Worm (Caenorhabditis elegans) whole organism, late embryonic: ENCODE measurements around the gene F07G6.2.

Source experiments
- F13H6.1 ChIP-seq: sonication (generic microtip); optimal IDR thresholded peaks from 2 replicates; lab custom pipeline; 2016; ENCODE audit warnings: missing genetic modification characterization, missing compliant biosample characterization
- T23F11.4 ChIP-seq: fragments of 200-800 bp; sonication (Bioruptor generic); optimal IDR thresholded peaks from 2 replicates; lab custom pipeline; 2018; ENCODE audit warnings: mild to moderate bottlenecking, missing genetic modification characterization, missing compliant biosample characterization
- Y22D7AL.16 ChIP-seq: sonication (generic microtip); optimal IDR thresholded peaks from 2 replicates; lab custom pipeline; 2016; ENCODE audit warnings: missing genetic modification characterization, missing compliant biosample characterization
- ahr-1 ChIP-seq: sonication (generic microtip); optimal IDR thresholded peaks from 2 replicates; lab custom pipeline; 2016; ENCODE audit warnings: missing genetic modification characterization, missing compliant biosample characterization
- ama-1 ChIP-seq: fragments of 150-350 bp; optimal IDR thresholded peaks from 2 replicates; lab custom pipeline; 2014
- ceh-14 ChIP-seq: sonication (generic microtip); optimal IDR thresholded peaks from 2 replicates; lab custom pipeline; 2016; ENCODE audit warnings: missing genotype, missing genetic modification characterization, missing compliant biosample characterization
- ceh-18 ChIP-seq: sonication (generic microtip); optimal IDR thresholded peaks from 2 replicates; lab custom pipeline; 2016; ENCODE audit warnings: missing genetic modification characterization, missing compliant biosample characterization
- ceh-24 ChIP-seq: sonication (generic microtip); optimal IDR thresholded peaks from 2 replicates; lab custom pipeline; 2016; ENCODE audit warnings: mild to moderate bottlenecking, missing genetic modification characterization, missing compliant biosample characterization
- ceh-30 ChIP-seq: fragments of 150-350 bp; optimal IDR thresholded peaks from 2 replicates; lab custom pipeline; 2014; ENCODE audit warnings: missing biosample characterization, missing genetic modification characterization
- ceh-34 ChIP-seq: sonication (generic microtip); optimal IDR thresholded peaks from 2 replicates; lab custom pipeline; 2016; ENCODE audit warnings: mild to moderate bottlenecking, missing genetic modification characterization, missing compliant biosample characterization
- ceh-45 ChIP-seq: fragments of 200-800 bp; sonication (Bioruptor generic); IDR thresholded peaks from 2 replicates; pipeline ENCODE4 v1.3.6; 2022; ENCODE audit warnings: missing genetic modification reagents, missing genetic modification characterization, missing compliant biosample characterization
- ceh-48 ChIP-seq: sonication (generic microtip); optimal IDR thresholded peaks from 2 replicates; lab custom pipeline; 2016; ENCODE audit warnings: missing genetic modification characterization, inconsistent platforms, missing compliant biosample characterization
- ceh-6 ChIP-seq: fragments of 200-800 bp; sonication (Bioruptor generic); optimal IDR thresholded peaks from 2 replicates; lab custom pipeline; 2018; ENCODE audit warnings: mild to moderate bottlenecking, missing genetic modification characterization, missing compliant biosample characterization
- che-1 ChIP-seq: sonication (generic microtip); optimal IDR thresholded peaks from 2 replicates; lab custom pipeline; 2016; ENCODE audit warnings: mild to moderate bottlenecking, missing genetic modification characterization, missing compliant biosample characterization
- dmd-4 ChIP-seq: sonication (generic microtip); optimal IDR thresholded peaks from 2 replicates; lab custom pipeline; 2016; ENCODE audit warnings: borderline replicate concordance, missing genetic modification characterization, missing compliant biosample characterization
- dve-1 ChIP-seq: sonication (generic microtip); optimal IDR thresholded peaks from 2 replicates; lab custom pipeline; 2017; ENCODE audit warnings: antibody characterized with exemption, mild to moderate bottlenecking, missing genetic modification characterization, missing compliant biosample characterization
- elt-2 ChIP-seq: sonication (generic microtip); optimal IDR thresholded peaks from 2 replicates; lab custom pipeline; 2016; ENCODE audit warnings: missing genetic modification reagents, missing genetic modification characterization, missing compliant biosample characterization
- elt-4 ChIP-seq: sonication (generic microtip); optimal IDR thresholded peaks from 2 replicates; lab custom pipeline; 2016; ENCODE audit warnings: missing genetic modification characterization, missing compliant biosample characterization
- ets-4 ChIP-seq: sonication (generic microtip); optimal IDR thresholded peaks from 2 replicates; lab custom pipeline; 2016; ENCODE audit warnings: missing genetic modification characterization, missing compliant biosample characterization
- eyg-1 ChIP-seq: sonication (generic microtip); optimal IDR thresholded peaks from 2 replicates; lab custom pipeline; 2016; ENCODE audit warnings: missing genotype, missing genetic modification characterization, missing compliant biosample characterization
- fax-1 ChIP-seq: sonication (generic microtip); optimal IDR thresholded peaks from 2 replicates; lab custom pipeline; 2016; ENCODE audit warnings: missing genotype, missing genetic modification characterization, missing compliant biosample characterization
- hlh-13 ChIP-seq: fragments of 200-800 bp; sonication (Bioruptor generic); optimal IDR thresholded peaks from 2 replicates; lab custom pipeline; 2018; ENCODE audit warnings: mild to moderate bottlenecking, missing genetic modification characterization, missing compliant biosample characterization
- hlh-30 ChIP-seq: sonication (generic microtip); optimal IDR thresholded peaks from 2 replicates; lab custom pipeline; 2017; ENCODE audit warnings: antibody characterized with exemption, missing genetic modification characterization, missing compliant biosample characterization; ENCODE audit not compliant: insufficient read depth
- hlh-6 ChIP-seq: sonication (generic microtip); optimal IDR thresholded peaks from 2 replicates; lab custom pipeline; 2016; ENCODE audit warnings: missing genotype, missing genetic modification characterization, missing compliant biosample characterization
- hlh-8 ChIP-seq: sonication (generic microtip); optimal IDR thresholded peaks from 2 replicates; lab custom pipeline; 2016; ENCODE audit warnings: missing genotype, missing genetic modification characterization, missing compliant biosample characterization
- lim-6 ChIP-seq: sonication (generic microtip); optimal IDR thresholded peaks from 2 replicates; lab custom pipeline; 2016; ENCODE audit warnings: missing genetic modification characterization, missing compliant biosample characterization
- lin-11 ChIP-seq: fragments of 200-800 bp; sonication (Bioruptor generic); optimal IDR thresholded peaks from 2 replicates; lab custom pipeline; 2018; ENCODE audit warnings: mild to moderate bottlenecking, missing genetic modification characterization, missing compliant biosample characterization
- madf-2 ChIP-seq: sonication (generic microtip); optimal IDR thresholded peaks from 2 replicates; lab custom pipeline; 2017; ENCODE audit warnings: missing genetic modification characterization, missing compliant biosample characterization
- nhr-232 ChIP-seq: sonication (generic microtip); optimal IDR thresholded peaks from 2 replicates; lab custom pipeline; 2016; ENCODE audit warnings: missing genetic modification characterization, missing compliant biosample characterization
- npax-4 ChIP-seq: sonication (generic microtip); optimal IDR thresholded peaks from 2 replicates; lab custom pipeline; 2016; ENCODE audit warnings: missing genetic modification characterization, missing compliant biosample characterization
- odd-2 ChIP-seq: sonication (generic microtip); optimal IDR thresholded peaks from 2 replicates; lab custom pipeline; 2017; ENCODE audit warnings: antibody characterized with exemption, mild to moderate bottlenecking, missing genetic modification characterization, missing compliant biosample characterization
- pat-9 ChIP-seq: fragments of 200-800 bp; sonication (Bioruptor generic); optimal IDR thresholded peaks from 2 replicates; lab custom pipeline; 2018; ENCODE audit warnings: mild to moderate bottlenecking, missing genetic modification characterization, moderate library complexity, missing compliant biosample characterization
- pax-1 ChIP-seq: fragments of 150-350 bp; optimal IDR thresholded peaks from 2 replicates; lab custom pipeline; 2014; ENCODE audit warnings: missing biosample characterization, missing genetic modification characterization
- pros-1 ChIP-seq: fragments of 150-350 bp; optimal IDR thresholded peaks from 2 replicates; lab custom pipeline; 2014; ENCODE audit warnings: missing biosample characterization, missing genetic modification reagents, missing genetic modification characterization
- ref-2 ChIP-seq: sonication (generic microtip); optimal IDR thresholded peaks from 2 replicates; lab custom pipeline; 2016; ENCODE audit warnings: missing genetic modification characterization, missing compliant biosample characterization
- sdc-2 ChIP-seq: sonication (generic microtip); optimal IDR thresholded peaks from 2 replicates; lab custom pipeline; 2016; ENCODE audit warnings: missing genotype, missing genetic modification characterization, missing compliant biosample characterization
- sox-2 ChIP-seq: fragments of 200-800 bp; sonication (Bioruptor generic); IDR thresholded peaks from 2 replicates; pipeline ENCODE4 v1.3.6; 2022; ENCODE audit warnings: missing genetic modification reagents, missing genetic modification characterization, missing compliant biosample characterization
- syd-9 ChIP-seq: sonication (generic microtip); optimal IDR thresholded peaks from 2 replicates; lab custom pipeline; 2016; ENCODE audit warnings: mild to moderate bottlenecking, missing genetic modification characterization, moderate library complexity, missing compliant biosample characterization
- tbx-2 ChIP-seq: sonication (generic microtip); optimal IDR thresholded peaks from 2 replicates; lab custom pipeline; 2016; ENCODE audit warnings: missing genetic modification characterization, missing compliant biosample characterization
- tbx-7 ChIP-seq: sonication (generic microtip); optimal IDR thresholded peaks from 2 replicates; lab custom pipeline; 2016; ENCODE audit warnings: missing genotype, missing genetic modification characterization, missing compliant biosample characterization
- unc-3 ChIP-seq, 2 experiments: fragments of 200-800 bp in 1 of 2; sonication (Bioruptor generic) in 1 of 2; sonication (generic microtip) in 1 of 2; conservative IDR thresholded peaks in 1 of 2; optimal IDR thresholded peaks in 1 of 2; 2 replicates each; pipeline versions ENCODE4 v1.3.6 to Lab custom; 2016 to 2022; ENCODE audit warnings: missing compliant biosample characterization in 2 of 2, missing genetic modification characterization in 2 of 2, missing genetic modification reagents in 1 of 2
- unc-55 ChIP-seq: sonication (generic microtip); optimal IDR thresholded peaks from 2 replicates; lab custom pipeline; 2017; ENCODE audit warnings: missing biosample characterization, missing genetic modification reagents, missing genetic modification characterization
- unc-86 ChIP-seq: sonication (generic microtip); optimal IDR thresholded peaks from 2 replicates; lab custom pipeline; 2016; ENCODE audit warnings: missing genetic modification characterization, missing compliant biosample characterization
- zip-5 ChIP-seq: sonication (generic microtip); optimal IDR thresholded peaks from 2 replicates; lab custom pipeline; 2016; ENCODE audit warnings: missing genetic modification characterization, missing compliant biosample characterization

F07G6.2 gene

DNA sequence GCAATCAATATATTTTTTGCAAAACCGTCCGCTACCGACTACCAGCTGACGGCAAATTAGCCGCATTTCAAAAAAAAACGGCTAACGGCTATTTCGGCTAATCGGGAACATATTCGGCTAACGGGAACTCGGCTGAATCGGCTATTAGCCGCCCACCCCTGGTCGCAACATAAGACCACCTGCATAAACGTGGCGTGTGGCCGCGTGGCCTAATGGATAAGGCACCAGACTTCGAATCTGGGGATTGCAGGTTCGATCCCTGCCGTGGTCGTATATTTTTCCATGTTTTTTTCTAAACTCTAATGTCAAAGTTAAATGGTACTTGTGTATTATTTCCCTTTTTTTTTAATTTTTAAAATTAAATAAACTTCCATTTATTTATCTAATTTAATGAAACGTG is 28.7 kb upstream of the F07G6.2 start:
- TF ChIP-seq dmd-4 (tag; lab: Kevin White, UChicago) (no peak), che-1 (tag; lab: Kevin White, UChicago) (no peak), Y22D7AL.16 (no peak), ceh-45 (GFP tag; lab: Robert Waterston, UW) (no peak), tbx-2 (tag; lab: Kevin White, UChicago) (no peak), tbx-7 (tag; lab: Kevin White, UChicago) (no peak), lin-11 (tag; lab: Kevin White, UChicago) (no peak), ceh-14 (tag; lab: Kevin White, UChicago) (no peak), ceh-34 (no peak), npax-4 (tag; lab: Kevin White, UChicago) (no peak), ceh-18 (tag; lab: Kevin White, UChicago) (no peak), dve-1 (tag; lab: Kevin White, UChicago) (no peak), unc-3 (GFP tag; conservative IDR thresholded peaks at IDR 0.05; lab: Robert Waterston, UW) (no peak), unc-3 (tag; optimal IDR thresholded peaks at IDR 0.05; lab: Kevin White, UChicago) (no peak), F13H6.1 (tag; lab: Kevin White, UChicago) (no peak), madf-2 (tag; lab: Kevin White, UChicago) (no peak), nhr-232 (tag; lab: Kevin White, UChicago) (no peak), unc-55 (GFP tag; lab: Kevin White, UChicago) (no peak), ceh-48 (tag; lab: Kevin White, UChicago) (no peak), hlh-6 (no peak), ceh-24 (tag; lab: Kevin White, UChicago) (no peak)

DNA sequence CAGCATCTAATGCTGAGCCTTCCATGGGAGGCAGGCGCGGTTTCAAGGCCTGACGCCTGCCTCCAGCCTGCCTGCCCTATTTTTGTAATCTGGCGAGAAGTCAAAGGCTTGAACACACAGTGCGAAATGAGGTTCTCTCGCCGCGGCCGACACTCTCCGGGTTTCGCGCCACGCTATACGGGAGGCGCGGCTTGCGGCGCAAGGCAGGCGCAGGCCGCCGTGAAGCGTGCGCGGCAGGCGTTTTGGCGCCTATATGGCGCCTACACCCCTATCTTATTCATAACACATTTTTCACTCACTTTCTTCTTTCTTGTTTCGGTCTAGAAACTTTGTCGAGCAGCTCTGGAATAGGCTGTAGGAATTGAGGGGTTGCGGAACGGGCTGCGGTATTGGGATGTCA is 24.1 kb upstream of the F07G6.2 start:
- TF ChIP-seq hlh-8 (no peak), lim-6 (tag; lab: Kevin White, UChicago) (no peak), ceh-45 (GFP tag; lab: Robert Waterston, UW) (no peak), sdc-2 (tag; lab: Kevin White, UChicago) (no peak), elt-4 (peak; percentile 60), ama-1 (lab: Kevin White, UChicago) (no peak)

DNA sequence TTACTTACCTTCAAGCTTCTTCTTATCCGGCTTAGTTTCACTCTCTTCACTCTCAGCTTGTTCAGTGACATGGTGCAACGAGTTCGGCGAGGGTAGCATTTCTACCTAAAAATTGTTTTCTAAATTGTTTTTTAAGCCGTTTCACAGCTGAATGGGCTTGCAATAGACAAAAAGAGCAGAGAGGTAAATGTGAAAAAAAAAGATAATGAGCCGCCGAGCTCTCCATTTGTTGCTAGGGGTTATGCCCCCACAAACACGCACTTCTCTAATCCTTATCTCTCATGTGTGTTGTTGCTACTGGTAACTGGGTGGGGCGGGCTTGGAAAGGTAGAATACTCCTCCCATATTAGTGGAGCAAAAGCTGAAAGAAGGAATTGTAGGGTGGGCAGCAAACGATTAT is 23.3 kb upstream of the F07G6.2 start, which contains the start of gene C36C9.5:
C36C9.5 (minus strand) TSS at position 101 of the 400 bp plus-strand sequence.
- TF ChIP-seq pat-9 (tag; lab: Kevin White, UChicago) (no peak), T23F11.4 (GFP tag; lab: Kevin White, UChicago) (no peak), ceh-18 (tag; lab: Kevin White, UChicago) (no peak), hlh-13 (GFP tag; lab: Kevin White, UChicago) (no peak), pros-1 (tag; lab: Kevin White, UChicago) (no peak), pax-1 (tag; lab: Kevin White, UChicago) (no peak), madf-2 (tag; lab: Kevin White, UChicago) (no peak), syd-9 (no peak), sdc-2 (tag; lab: Kevin White, UChicago) (no peak), ref-2 (tag; lab: Kevin White, UChicago) (no peak), ceh-6 (GFP tag; lab: Kevin White, UChicago) (no peak), tbx-2 (tag; lab: Kevin White, UChicago) (no peak), ahr-1 (no peak), ceh-34 (no peak), Y22D7AL.16 (no peak), hlh-30 (tag; lab: Kevin White, UChicago) (no peak), ceh-14 (tag; lab: Kevin White, UChicago) (no peak), ceh-24 (tag; lab: Kevin White, UChicago) (no peak)

DNA sequence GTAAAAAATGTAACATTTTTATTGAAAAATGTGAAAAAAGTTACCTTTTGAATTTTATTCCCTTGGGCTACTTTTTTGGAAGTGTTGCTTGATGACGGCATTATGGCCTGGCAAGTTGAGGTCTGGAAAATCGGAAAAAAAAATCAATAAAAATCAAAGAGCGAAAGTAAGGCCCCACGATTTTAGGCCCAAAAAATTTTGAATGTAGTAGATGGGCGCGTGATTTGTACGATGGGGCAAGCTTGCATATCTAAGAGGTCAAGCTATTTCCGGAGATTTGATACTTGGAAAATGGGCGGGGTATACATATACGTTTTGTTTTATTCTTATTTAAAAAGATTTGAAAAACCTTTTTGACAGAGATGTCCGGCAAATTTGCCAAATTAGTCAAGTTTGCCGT is 20.6 kb upstream of the F07G6.2 start, which contains the start of gene F07G6.5:
F07G6.5 (minus strand) TSS at position 101 of the 400 bp plus-strand sequence.
- TF ChIP-seq sox-2 (GFP tag; lab: Robert Waterston, UW), result no peak
- TF ChIP-seq unc-86 (tag; lab: Kevin White, UChicago), result no peak
- no peak for TF ChIP-seq eyg-1 (tag; lab: Kevin White, UChicago)
- TF ChIP-seq odd-2, result no peak
- no peak for TF ChIP-seq npax-4 (tag; lab: Kevin White, UChicago)
- no peak for TF ChIP-seq hlh-6
- no peak for TF ChIP-seq tbx-2 (tag; lab: Kevin White, UChicago)
- no peak for TF ChIP-seq zip-5 (tag; lab: Kevin White, UChicago)
- no peak for TF ChIP-seq ets-4
- no peak for TF ChIP-seq ama-1 (lab: Kevin White, UChicago)
- TF ChIP-seq ceh-48 (tag; lab: Kevin White, UChicago), result no peak
- no peak for TF ChIP-seq fax-1 (tag; lab: Kevin White, UChicago)
- no peak for TF ChIP-seq unc-3 (GFP tag; conservative IDR thresholded peaks at IDR 0.05; lab: Robert Waterston, UW)
- TF ChIP-seq unc-3 (tag; optimal IDR thresholded peaks at IDR 0.05; lab: Kevin White, UChicago), result no peak
- no peak for TF ChIP-seq elt-2 (tag; lab: Kevin White, UChicago)
- TF ChIP-seq ceh-30, result no peak
- TF ChIP-seq nhr-232 (tag; lab: Kevin White, UChicago), result no peak
- TF ChIP-seq ceh-18 (tag; lab: Kevin White, UChicago), result no peak
